Fruit fly (Drosophila melanogaster) whole organism, pupa: ENCODE data around the gene Alg2.
A peak's percentile ranks its signal among the peaks of the same experiment; 100 is the strongest.

Source experiments
- CG10348 ChIP-seq: fragments of 200-800 bp; sonication (Bioruptor generic); IDR thresholded peaks from 2 replicates; pipeline ENCODE4 v1.3.6; 2022; ENCODE audit warnings: missing biosample characterization, missing genetic modification characterization
- CG12605 ChIP-seq: fragments of 200-800 bp; sonication (Bioruptor generic); IDR thresholded peaks from 2 replicates; pipeline ENCODE4 v1.3.6; 2022; ENCODE audit warnings: missing biosample characterization, missing genetic modification characterization
- CG13204 ChIP-seq: fragments of 200-800 bp; sonication (Bioruptor generic); optimal IDR thresholded peaks from 2 replicates; lab custom pipeline; 2018; ENCODE audit warnings: missing biosample characterization, mild to moderate bottlenecking, missing genetic modification characterization, moderate library complexity
- CG14655 ChIP-seq: fragments of 200-800 bp; sonication (Bioruptor generic); optimal IDR thresholded peaks from 3 replicates; lab custom pipeline; 2017; ENCODE audit warnings: mild to moderate bottlenecking, missing biosample characterization, missing genetic modification reagents, missing genetic modification characterization
- CG15710 ChIP-seq: fragments of 200-800 bp; sonication (Bioruptor generic); optimal IDR thresholded peaks from 2 replicates; lab custom pipeline; 2018; ENCODE audit warnings: missing biosample characterization, mild to moderate bottlenecking, missing genetic modification characterization, moderate library complexity
- CG17806 ChIP-seq: fragments of 200-800 bp; sonication (Bioruptor generic); optimal IDR thresholded peaks from 2 replicates; lab custom pipeline; 2018; ENCODE audit warnings: missing biosample characterization, mild to moderate bottlenecking, missing genetic modification characterization, moderate library complexity
- CG32121 ChIP-seq: fragments of 200-800 bp; sonication (Bioruptor generic); IDR thresholded peaks from 2 replicates; pipeline ENCODE4 v1.3.6; 2022; ENCODE audit warnings: missing biosample characterization, missing genetic modification characterization
- CG34367 ChIP-seq: fragments of 200-800 bp; sonication (Bioruptor generic); optimal IDR thresholded peaks from 2 replicates; lab custom pipeline; 2018; ENCODE audit warnings: missing biosample characterization, mild to moderate bottlenecking, missing genetic modification characterization
- CG4496 ChIP-seq: fragments of 200-800 bp; sonication (Bioruptor generic); IDR thresholded peaks from 3 replicates; pipeline ENCODE4 v1.3.6; 2022; ENCODE audit warnings: missing biosample characterization, missing genetic modification characterization
- CG8159 ChIP-seq: fragments of 200-800 bp; sonication (Bioruptor generic); optimal IDR thresholded peaks from 3 replicates; lab custom pipeline; 2018; ENCODE audit warnings: missing biosample characterization, mild to moderate bottlenecking, missing genetic modification characterization, moderate library complexity
- CG8301 ChIP-seq: fragments of 200-800 bp; sonication (Bioruptor generic); optimal IDR thresholded peaks from 2 replicates; lab custom pipeline; 2018; ENCODE audit warnings: missing biosample characterization, mild to moderate bottlenecking, missing genetic modification characterization
- CG9948 ChIP-seq: fragments of 200-800 bp; sonication (Bioruptor generic); optimal IDR thresholded peaks from 2 replicates; lab custom pipeline; 2018; ENCODE audit warnings: missing biosample characterization, mild to moderate bottlenecking, missing genetic modification characterization, moderate library complexity
- D1 ChIP-seq: fragments of 200-800 bp; sonication (Bioruptor generic); optimal IDR thresholded peaks from 2 replicates; lab custom pipeline; 2018; ENCODE audit warnings: missing biosample characterization, mild to moderate bottlenecking, missing genetic modification characterization, moderate library complexity
- EcR ChIP-seq: fragments of 200-800 bp; sonication (Bioruptor generic); optimal IDR thresholded peaks from 3 replicates; lab custom pipeline; 2019; ENCODE audit warnings: missing biosample characterization, missing genetic modification characterization, mild to moderate bottlenecking, moderate library complexity, missing genetic modification reagents
- Ets98B ChIP-seq: fragments of 200-800 bp; sonication (Bioruptor generic); IDR thresholded peaks from 2 replicates; pipeline ENCODE4 v1.3.6; 2022; ENCODE audit warnings: missing biosample characterization, missing genetic modification characterization
- Pif1A ChIP-seq: fragments of 200-800 bp; sonication (Bioruptor generic); optimal IDR thresholded peaks from 3 replicates; lab custom pipeline; 2016; ENCODE audit warnings: missing biosample characterization, missing genetic modification characterization
- Pif1B ChIP-seq: fragments of 200-800 bp; sonication (Bioruptor generic); optimal IDR thresholded peaks from 3 replicates; lab custom pipeline; 2016; ENCODE audit warnings: missing biosample characterization, missing genetic modification characterization
- Snoo ChIP-seq: fragments of 200-800 bp; sonication (Bioruptor generic); optimal IDR thresholded peaks from 3 replicates; lab custom pipeline; 2017; ENCODE audit warnings: missing biosample characterization, mild to moderate bottlenecking, missing genetic modification characterization, inconsistent platforms
- fd96Ca ChIP-seq: fragments of 200-800 bp; sonication (Bioruptor generic); IDR thresholded peaks from 3 replicates; pipeline ENCODE4 v1.3.6; 2022; ENCODE audit warnings: missing biosample characterization, missing genetic modification characterization
- gl ChIP-seq: fragments of 200-800 bp; sonication (Bioruptor generic); optimal IDR thresholded peaks from 2 replicates; lab custom pipeline; 2018; ENCODE audit warnings: missing biosample characterization, mild to moderate bottlenecking, missing genetic modification characterization
- rn ChIP-seq: fragments of 200-800 bp; sonication (Bioruptor generic); IDR thresholded peaks from 2 replicates; pipeline ENCODE4 v1.3.6; 2022; ENCODE audit warnings: missing biosample characterization, missing genetic modification characterization

The Alg2 gene

DNA sequence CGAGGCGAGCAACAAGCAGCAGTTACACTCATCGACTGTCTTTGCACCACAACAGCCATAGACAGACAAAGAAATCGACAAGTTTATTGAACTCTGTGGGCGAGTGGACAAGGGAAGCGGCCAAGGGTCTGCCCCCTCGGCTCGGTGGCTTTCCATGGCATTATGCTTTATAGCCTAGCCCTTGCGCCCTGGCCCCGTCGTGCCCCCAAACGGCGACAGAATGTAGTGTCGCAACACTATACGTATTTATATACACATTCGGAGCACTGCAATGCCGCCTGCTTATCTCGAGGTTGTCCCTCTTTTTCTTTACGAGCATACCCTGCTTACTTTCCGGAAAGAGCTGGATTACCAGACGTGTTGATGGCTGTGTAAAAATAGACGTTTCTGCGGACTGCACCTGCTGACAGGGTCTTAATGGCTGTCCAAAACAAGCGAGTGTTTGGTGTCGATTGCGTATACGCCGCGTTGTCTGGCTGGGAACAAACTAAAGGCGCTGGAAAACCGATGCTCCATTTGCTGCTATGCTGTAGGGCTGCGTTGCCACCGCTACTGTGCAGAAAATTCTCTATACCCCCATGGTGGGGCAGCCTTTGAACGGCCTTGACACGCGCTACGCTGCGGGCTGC is 20.8 kb upstream of the Alg2 start:
- peak; percentile 31; the same call in 1 of the 2 replicates for TF ChIP-seq CG32121
- TF ChIP-seq CG4496 = peak; percentile 17; the same call in 1 of the 3 replicates
- TF ChIP-seq EcR = peak; percentile 97
- no peak for TF ChIP-seq D1 (tag; lab: Kevin White, UChicago)

DNA sequence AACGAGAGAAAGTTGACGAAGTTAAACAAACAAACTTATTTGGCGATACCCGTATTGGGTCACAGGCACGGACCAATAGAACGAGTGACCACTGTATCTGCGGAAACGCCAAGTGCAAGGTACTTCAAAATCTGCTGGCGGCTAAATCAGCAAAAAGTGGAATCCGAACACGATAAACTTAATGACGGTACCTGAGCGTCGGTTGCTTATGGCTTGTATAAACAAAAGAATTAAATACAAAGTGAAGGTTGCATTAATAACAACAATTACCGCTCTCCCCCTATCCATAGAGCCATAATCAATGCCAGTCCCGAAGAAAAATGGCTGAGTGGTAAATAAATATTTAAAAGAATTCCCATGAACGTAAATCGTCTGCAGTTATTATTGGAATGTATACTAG is 19.1 kb upstream of the Alg2 start:
- no peak for TF ChIP-seq CG34367 (tag; lab: Kevin White, UChicago)
- TF ChIP-seq Pif1B = no peak
- no peak for TF ChIP-seq CG15710
- no peak for TF ChIP-seq fd96Ca
- TF ChIP-seq CG4496 = no peak

DNA sequence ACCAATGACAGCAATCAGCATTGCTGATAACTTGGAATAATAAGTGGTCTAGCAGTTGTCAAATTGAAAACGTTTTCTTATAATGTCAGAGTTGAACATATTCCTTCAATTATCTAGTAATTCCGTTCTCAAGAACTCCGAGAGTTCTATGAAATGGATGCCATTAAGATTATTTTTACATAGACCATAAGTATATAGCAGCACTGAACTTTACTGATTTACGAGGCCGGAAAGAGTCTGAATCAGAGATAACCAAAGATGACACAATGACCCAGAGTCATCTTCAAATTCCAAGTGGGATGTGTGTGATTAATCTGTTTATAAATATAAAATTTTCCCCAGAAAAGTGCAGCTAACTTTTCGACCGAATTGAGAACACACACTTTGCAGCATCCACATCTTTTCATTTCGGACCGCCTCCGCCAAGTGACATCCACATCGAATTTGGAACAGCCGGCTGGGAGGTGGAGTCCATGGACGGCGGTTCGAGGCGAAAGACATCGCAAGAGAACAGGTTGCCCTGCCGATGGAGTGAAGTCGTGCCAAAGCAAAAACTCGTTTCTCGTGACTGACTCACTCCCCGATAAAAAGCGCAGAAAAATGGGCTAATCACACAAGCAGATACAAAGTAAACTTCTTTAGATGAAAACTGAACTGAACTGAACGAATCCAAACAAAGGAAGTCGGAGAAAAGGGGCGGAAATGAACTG is 18.5 kb upstream of the Alg2 start:
- TF ChIP-seq CG4496 = 0 out of 3 replicates have a peak, but pooled peaks have one; percentile 41
- peak; percentile 65 for TF ChIP-seq EcR
- no peak for TF ChIP-seq CG8301 (tag; lab: Kevin White, UChicago)
- peak; percentile 42 for TF ChIP-seq CG13204 (GFP tag; lab: Kevin White, UChicago)
- TF ChIP-seq, all 21 proteins: peak for 3

DNA sequence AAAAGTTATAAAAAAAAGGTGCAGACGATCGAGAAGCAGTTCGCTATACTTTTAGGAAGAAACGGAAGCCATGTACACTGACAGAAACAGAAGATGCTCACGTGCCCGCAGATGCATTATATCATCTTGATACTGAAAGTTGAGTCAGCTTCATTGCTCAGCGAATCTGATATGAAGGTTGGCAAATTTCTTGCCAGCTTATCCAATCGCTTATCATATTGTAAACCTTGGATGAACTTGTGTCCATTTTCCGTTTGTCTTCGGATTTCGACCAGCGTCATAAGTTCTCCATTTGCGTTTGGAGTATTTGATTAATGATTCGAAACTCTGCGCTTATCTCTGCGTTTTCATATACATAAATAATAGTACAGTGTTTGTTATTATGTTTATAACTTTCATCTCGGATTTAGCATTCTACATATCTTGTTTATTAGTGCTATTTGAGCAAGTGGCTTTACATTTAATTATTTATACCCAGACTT is 17.9 kb upstream of the Alg2 start:
- TF ChIP-seq CG13204 (GFP tag; lab: Kevin White, UChicago) = no peak
- no peak for TF ChIP-seq Ets98B (GFP tag; lab: Robert Waterston, UW)
- TF ChIP-seq CG9948 (tag; lab: Kevin White, UChicago) = no peak
- peak; percentile 19 for TF ChIP-seq CG34367 (tag; lab: Kevin White, UChicago)
- TF ChIP-seq EcR = no peak
- no peak for TF ChIP-seq Pif1B
- no peak for TF ChIP-seq CG4496
- peak; percentile 2 for TF ChIP-seq CG8301 (tag; lab: Kevin White, UChicago)
- TF ChIP-seq CG17806 (tag; lab: Kevin White, UChicago) = no peak
- TF ChIP-seq gl = no peak
- TF ChIP-seq Snoo (tag; lab: Kevin White, UChicago) = no peak
- no peak for TF ChIP-seq CG14655 (GFP tag; lab: Kevin White, UChicago)
- TF ChIP-seq D1 (tag; lab: Kevin White, UChicago) = no peak
- no peak for TF ChIP-seq CG10348 (GFP tag; lab: Robert Waterston, UW)
- TF ChIP-seq CG15710 = no peak
- no peak for TF ChIP-seq fd96Ca

DNA sequence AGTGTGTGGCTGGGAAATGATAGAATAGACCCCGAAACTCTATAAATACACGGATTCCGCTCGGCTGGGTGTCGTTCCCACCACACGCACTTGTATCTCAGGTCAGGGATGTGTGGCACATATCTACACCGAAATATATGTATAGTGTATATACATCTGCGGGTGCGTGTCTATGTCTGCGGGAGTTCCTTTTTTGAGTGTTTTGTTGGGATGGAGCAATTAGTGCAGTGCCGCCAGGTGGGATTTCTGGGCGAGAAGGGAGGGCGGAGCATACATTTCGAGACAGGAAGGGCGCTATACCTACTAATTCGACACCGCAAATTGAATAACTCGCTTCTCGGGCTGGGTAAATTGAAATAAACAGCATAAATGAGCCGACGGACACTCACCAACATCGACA is 17.1 kb upstream of the Alg2 start:
- no peak for TF ChIP-seq Pif1A
- no peak for TF ChIP-seq Ets98B (GFP tag; lab: Robert Waterston, UW)
- no peak for TF ChIP-seq CG32121
- TF ChIP-seq CG10348 (GFP tag; lab: Robert Waterston, UW) = no peak
- TF ChIP-seq fd96Ca = 0 out of 3 replicates have a peak, but pooled peaks have one; percentile 22

DNA sequence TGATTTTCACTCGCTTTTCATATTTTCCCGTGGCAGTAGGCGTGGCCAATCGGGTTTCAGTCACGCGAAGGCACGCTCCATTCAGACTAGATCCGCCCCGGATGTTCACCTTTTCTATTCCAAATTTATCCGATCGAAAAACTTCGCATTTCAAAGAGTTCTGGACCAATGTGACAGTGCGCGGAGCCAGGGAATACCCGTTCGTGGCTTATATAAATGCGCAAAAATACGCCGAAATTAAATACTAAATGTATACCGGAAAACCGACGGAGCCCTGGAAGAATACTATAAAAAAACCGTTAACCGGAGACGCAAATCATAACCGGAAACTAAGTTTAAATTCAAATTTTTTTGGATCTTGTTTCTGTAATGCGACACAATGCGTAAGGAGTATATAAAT is 16.1 kb upstream of the Alg2 start, which contains the start of gene promL:
TSS of gene promL (minus strand) at position 181 of the 400 bp plus-strand sequence.
- TF ChIP-seq gl (no peak), CG32121 (no peak), CG12605 (GFP tag; lab: Robert Waterston, UW) (no peak), EcR (peak; percentile 68), CG34367 (tag; lab: Kevin White, UChicago) (no peak), rn (no peak), Ets98B (GFP tag; lab: Robert Waterston, UW) (peak; percentile 37), CG8159 (tag; lab: Kevin White, UChicago) (peak; percentile 19), CG15710 (peak; percentile 51), Pif1A (peak; percentile 29), CG13204 (GFP tag; lab: Kevin White, UChicago) (peak; percentile 10), fd96Ca (peak; percentile 34; the same call in 1 of the 3 replicates), CG14655 (GFP tag; lab: Kevin White, UChicago) (no peak), CG10348 (GFP tag; lab: Robert Waterston, UW) (no peak), D1 (tag; lab: Kevin White, UChicago) (no peak), CG17806 (tag; lab: Kevin White, UChicago) (no peak), CG4496 (peak; percentile 47; the same call in 1 of the 3 replicates), Snoo (tag; lab: Kevin White, UChicago) (peak; percentile 56), CG8301 (tag; lab: Kevin White, UChicago) (no peak), CG9948 (tag; lab: Kevin White, UChicago) (no peak), Pif1B (peak; percentile 12)

DNA sequence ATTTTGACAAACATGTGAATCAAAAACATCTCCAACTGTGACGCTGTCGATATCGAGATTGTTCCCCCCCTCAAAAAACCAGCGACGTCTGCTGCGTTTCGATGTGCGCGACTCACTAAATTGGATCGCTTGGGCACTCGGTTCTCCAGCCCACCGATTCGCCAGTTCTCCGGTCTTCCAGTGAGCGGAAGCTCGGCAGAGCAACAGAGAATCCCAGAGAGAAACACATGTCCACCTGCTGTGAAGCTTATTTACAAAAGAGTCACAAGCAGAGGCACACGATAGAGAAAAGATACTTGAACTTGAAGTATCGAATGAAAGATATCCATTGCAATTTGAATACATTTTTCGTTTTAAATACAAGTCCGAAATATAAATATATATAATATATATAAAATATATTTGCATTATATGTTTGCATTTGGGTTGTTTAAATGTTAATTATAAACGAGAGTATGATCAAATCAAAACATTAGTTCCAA is 9.5 kb upstream of the Alg2 start:
- no peak for TF ChIP-seq CG17806 (tag; lab: Kevin White, UChicago)
- TF ChIP-seq CG4496 = 0 out of 3 replicates have a peak, but pooled peaks have one; percentile 33
- TF ChIP-seq CG8301 (tag; lab: Kevin White, UChicago) = no peak
- no peak for TF ChIP-seq CG15710
- TF ChIP-seq CG12605 (GFP tag; lab: Robert Waterston, UW) = peak; percentile 33; the same call in 1 of the 2 replicates
- no peak for TF ChIP-seq CG10348 (GFP tag; lab: Robert Waterston, UW)
- peak; percentile 41; the same call in 1 of the 2 replicates for TF ChIP-seq Ets98B (GFP tag; lab: Robert Waterston, UW)
- no peak for TF ChIP-seq CG9948 (tag; lab: Kevin White, UChicago)
- TF ChIP-seq Pif1A = peak; percentile 44
- peak; percentile 43 for TF ChIP-seq Pif1B
- TF ChIP-seq, all 21 proteins: peak for 5
